Fruit fly (Drosophila melanogaster): ENCODE measurements around the gene chif.

Gene chif

dm6 chr2L:16357865-16358264 is 5.4 kb upstream of the chif start:
- TF ChIP-seq tai (GFP tag; optimal IDR thresholded peaks at IDR 0.05) = no peak
- peak in 1 of 2 experiments; percentile 25 for TF ChIP-seq foxo (GFP tag; optimal IDR thresholded peaks at IDR 0.05)
- TF ChIP-seq HLH106 (tag; optimal IDR thresholded peaks at IDR 0.05) = peak; percentile 60
- peak; percentile 22 for TF ChIP-seq rgr (GFP tag; optimal IDR thresholded peaks at IDR 0.05)
- peak; percentile 16 for TF ChIP-seq fru (GFP tag; optimal IDR thresholded peaks at IDR 0.05)
- TF ChIP-seq h (GFP tag; optimal IDR thresholded peaks at IDR 0.05) = peak; percentile 45

- TF ChIP-seq Mio (GFP tag; optimal IDR thresholded peaks at IDR 0.05) (no peak), Rel (GFP tag; optimal IDR thresholded peaks at IDR 0.05) (no peak), Rel (tag; optimal IDR thresholded peaks at IDR 0.05) (peak; percentile 4), jim (GFP tag; optimal IDR thresholded peaks at IDR 0.05) (no peak), foxo (GFP tag; optimal IDR thresholded peaks at IDR 0.05) (no peak), CG9705 (GFP tag; optimal IDR thresholded peaks at IDR 0.05) (no peak), CG32264 (GFP tag; optimal IDR thresholded peaks at IDR 0.05) (no peak), fru (GFP tag; optimal IDR thresholded peaks at IDR 0.05) (no peak), h (GFP tag; optimal IDR thresholded peaks at IDR 0.05) (peak; percentile 18), Hr83 (GFP tag; optimal IDR thresholded peaks at IDR 0.05; ENCODE audit: poor library complexity, severe bottlenecking) (no peak), ey (GFP tag; optimal IDR thresholded peaks at IDR 0.05) (no peak), N (GFP tag; optimal IDR thresholded peaks at IDR 0.05) (no peak), Dfd (GFP tag; optimal IDR thresholded peaks at IDR 0.05) (no peak), Dif (GFP tag; optimal IDR thresholded peaks at IDR 0.05; ENCODE audit: partially characterized antibody) (no peak), Myc (optimal IDR thresholded peaks at IDR 0.05) (peak; percentile 61), HLH106 (tag; optimal IDR thresholded peaks at IDR 0.05) (no peak), CrebA (GFP tag; optimal IDR thresholded peaks at IDR 0.05; ENCODE audit: borderline replicate concordance) (peak; percentile 79), Hnf4 (GFP tag; optimal IDR thresholded peaks at IDR 0.05) (peak; percentile 20), psq (GFP tag; optimal IDR thresholded peaks at IDR 0.05) (no peak), rgr (GFP tag; optimal IDR thresholded peaks at IDR 0.05) (no peak), brk (GFP tag; optimal IDR thresholded peaks at IDR 0.05) (peak; percentile 50), Vsx2 (GFP tag; optimal IDR thresholded peaks at IDR 0.05; ENCODE audit: partially characterized antibody) (no peak), lola (GFP tag; optimal IDR thresholded peaks at IDR 0.05) (no peak), woc (GFP tag; optimal IDR thresholded peaks at IDR 0.05) (no peak), Sp1 (GFP tag; optimal IDR thresholded peaks at IDR 0.05) (no peak), Jra (GFP tag; optimal IDR thresholded peaks at IDR 0.05) (peak; percentile 20), usp (GFP tag; optimal IDR thresholded peaks at IDR 0.05) (no peak), pan (optimal IDR thresholded peaks at IDR 0.05) (no peak)
Measured at dm6 chr2L:16356249-16357025, 4.0 kb upstream of the chif start, which contains the start of gene CaBP1. TSS of gene CaBP1 (minus strand) at chr2L:16356735.

dm6 chr2L:16353765-16354164 is 1.3 kb upstream of the chif start:
- TF ChIP-seq Sp1 (GFP tag; optimal IDR thresholded peaks at IDR 0.05) (no peak), rgr (GFP tag; optimal IDR thresholded peaks at IDR 0.05) (no peak), N (GFP tag; optimal IDR thresholded peaks at IDR 0.05) (no peak), ey (GFP tag; optimal IDR thresholded peaks at IDR 0.05) (no peak), Abd-B (GFP tag; optimal IDR thresholded peaks at IDR 0.05) (no peak), Jra (GFP tag; optimal IDR thresholded peaks at IDR 0.05) (no peak), sv (GFP tag; optimal IDR thresholded peaks at IDR 0.05) (no peak), Mio (GFP tag; optimal IDR thresholded peaks at IDR 0.05) (no peak)

dm6 chr2L:16351805-16352584 is 433 bp downstream of the chif start:
- TF ChIP-seq CrebA (GFP tag; optimal IDR thresholded peaks at IDR 0.05; ENCODE audit: borderline replicate concordance) (no peak), Dfd (GFP tag; optimal IDR thresholded peaks at IDR 0.05) (peak; percentile 23), Hr78 (GFP tag; optimal IDR thresholded peaks at IDR 0.05) (no peak), sage (GFP tag; optimal IDR thresholded peaks at IDR 0.05) (no peak), Hnf4 (GFP tag; optimal IDR thresholded peaks at IDR 0.05) (no peak), Hr83 (GFP tag; optimal IDR thresholded peaks at IDR 0.05; ENCODE audit: poor library complexity, severe bottlenecking) (no peak), dmrt93B (GFP tag; optimal IDR thresholded peaks at IDR 0.05) (no peak), lola (GFP tag; optimal IDR thresholded peaks at IDR 0.05) (no peak)

Measured in whole organism, wandering third instar larva.